Worm (Caenorhabditis elegans) whole organism, L2 larva: Measurements from ENCODE around the gene F37A4.4.

Experiments used
- F13H6.1 ChIP-seq: sonication (generic microtip); optimal IDR thresholded peaks from 2 replicates; lab custom pipeline; 2016; ENCODE audit warnings: missing genetic modification characterization, missing compliant biosample characterization
- R02D3.7 ChIP-seq: fragments of 150-350 bp; optimal IDR thresholded peaks from 2 replicates; lab custom pipeline; 2014; ENCODE audit warnings: missing biosample characterization, missing genetic modification characterization
- Y55F3AM.14 ChIP-seq: fragments of 200-800 bp; sonication (Bioruptor generic); optimal IDR thresholded peaks from 2 replicates; lab custom pipeline; 2018; ENCODE audit warnings: mild to moderate bottlenecking, missing genetic modification characterization, missing compliant biosample characterization
- ZK546.5 ChIP-seq: sonication (generic microtip); optimal IDR thresholded peaks from 2 replicates; lab custom pipeline; 2017; ENCODE audit warnings: missing biosample characterization, missing genetic modification characterization
- ama-1 ChIP-seq: fragments of 150-350 bp; optimal IDR thresholded peaks from 2 replicates; lab custom pipeline; 2018; ENCODE audit warnings: inconsistent platforms
- blmp-1 ChIP-seq: sonication (generic microtip); optimal IDR thresholded peaks from 2 replicates; lab custom pipeline; 2017; ENCODE audit warnings: missing genetic modification characterization, mild to moderate bottlenecking, missing compliant biosample characterization, antibody characterized with exemption, moderate library complexity; ENCODE audit not compliant: insufficient read depth
- ceh-16 ChIP-seq: fragments of 150-350 bp; optimal IDR thresholded peaks from 2 replicates; lab custom pipeline; 2014; ENCODE audit warnings: missing biosample characterization, missing genetic modification characterization
- ceh-82 ChIP-seq: fragments of 150-350 bp; optimal IDR thresholded peaks from 2 replicates; lab custom pipeline; 2014; ENCODE audit warnings: missing biosample characterization, missing genetic modification characterization
- crh-2 ChIP-seq: sonication (generic microtip); optimal IDR thresholded peaks from 2 replicates; lab custom pipeline; 2017; ENCODE audit warnings: missing biosample characterization, missing genetic modification characterization
- dmd-4 ChIP-seq: sonication (generic microtip); optimal IDR thresholded peaks from 2 replicates; lab custom pipeline; 2017; ENCODE audit warnings: missing biosample characterization, missing genetic modification characterization
- egl-27 ChIP-seq: sonication (generic microtip); optimal IDR thresholded peaks from 3 replicates; lab custom pipeline; 2017; ENCODE audit warnings: missing biosample characterization, missing genetic modification reagents, missing genetic modification characterization
- elt-3 ChIP-seq: sonication (generic microtip); optimal IDR thresholded peaks from 2 replicates; lab custom pipeline; 2017; ENCODE audit warnings: missing biosample characterization, missing genetic modification characterization
- lin-11 ChIP-seq: fragments of 150-350 bp; sonication (generic microtip); optimal IDR thresholded peaks from 2 replicates; lab custom pipeline; 2014; ENCODE audit warnings: missing biosample characterization, missing genetic modification characterization, inconsistent platforms, mixed read lengths
- lin-39 ChIP-seq: fragments of 150-350 bp; optimal IDR thresholded peaks from 2 replicates; lab custom pipeline; 2014; ENCODE audit warnings: missing biosample characterization, missing genetic modification reagents, missing genetic modification characterization
- mbf-1 ChIP-seq: sonication (generic microtip); optimal IDR thresholded peaks from 2 replicates; lab custom pipeline; 2017; ENCODE audit warnings: missing biosample characterization, missing genetic modification characterization
- mdl-1 ChIP-seq, 2 experiments: fragments of 150-350 bp in 1 of 2; sonication (generic microtip) in 1 of 2; optimal IDR thresholded peaks; 2 replicates each; lab custom pipeline; 2017; ENCODE audit warnings: missing biosample characterization in 2 of 2, missing genetic modification characterization in 2 of 2
- nhr-10 ChIP-seq: sonication (generic microtip); optimal IDR thresholded peaks from 2 replicates; lab custom pipeline; 2017; ENCODE audit warnings: missing biosample characterization, missing genetic modification characterization
- nhr-11 ChIP-seq: fragments of 150-350 bp; optimal IDR thresholded peaks from 2 replicates; lab custom pipeline; 2014; ENCODE audit warnings: missing biosample characterization, missing genetic modification characterization
- nhr-12 ChIP-seq: fragments of 150-350 bp; optimal IDR thresholded peaks from 2 replicates; lab custom pipeline; 2014; ENCODE audit warnings: missing biosample characterization, missing genetic modification characterization
- nhr-129 ChIP-seq: fragments of 150-350 bp; optimal IDR thresholded peaks from 2 replicates; lab custom pipeline; 2014; ENCODE audit warnings: missing biosample characterization, missing genetic modification characterization
- nhr-21 ChIP-seq: fragments of 150-350 bp; optimal IDR thresholded peaks from 2 replicates; lab custom pipeline; 2014; ENCODE audit warnings: missing biosample characterization, missing genetic modification characterization
- nhr-23 ChIP-seq: fragments of 150-350 bp; optimal IDR thresholded peaks from 2 replicates; lab custom pipeline; 2014; ENCODE audit warnings: missing biosample characterization, missing genetic modification reagents, missing genetic modification characterization
- nhr-237 ChIP-seq: fragments of 150-350 bp; optimal IDR thresholded peaks from 2 replicates; lab custom pipeline; 2014; ENCODE audit warnings: missing biosample characterization, missing genetic modification characterization
- nhr-6 ChIP-seq: fragments of 150-350 bp; optimal IDR thresholded peaks from 2 replicates; lab custom pipeline; 2014; ENCODE audit warnings: missing biosample characterization, missing genetic modification characterization
- nhr-77 ChIP-seq: fragments of 150-350 bp; optimal IDR thresholded peaks from 2 replicates; lab custom pipeline; 2014; ENCODE audit warnings: missing biosample characterization, missing genetic modification characterization
- sma-9 ChIP-seq, 2 experiments: fragments of 150-350 bp in 1 of 2; sonication (generic microtip) in 1 of 2; optimal IDR thresholded peaks; 2 replicates each; lab custom pipeline; 2014 to 2016; ENCODE audit warnings: missing genetic modification characterization in 2 of 2, mild to moderate bottlenecking in 1 of 2, missing biosample characterization in 1 of 2, missing compliant biosample characterization in 1 of 2, missing genetic modification reagents in 1 of 2, moderate library complexity in 1 of 2
- snpc-4 ChIP-seq: fragments of 150-350 bp; optimal IDR thresholded peaks from 2 replicates; lab custom pipeline; 2014; ENCODE audit warnings: missing biosample characterization, missing genetic modification characterization
- unc-39 ChIP-seq: fragments of 150-350 bp; optimal IDR thresholded peaks from 2 replicates; lab custom pipeline; 2014; ENCODE audit warnings: missing biosample characterization, missing genetic modification characterization
- unc-55 ChIP-seq: fragments of 150-350 bp; sonication (generic microtip); optimal IDR thresholded peaks from 3 replicates; lab custom pipeline; 2014; ENCODE audit warnings: missing biosample characterization, missing genetic modification reagents, missing genetic modification characterization
- unc-62 ChIP-seq: fragments of 150-350 bp; optimal IDR thresholded peaks from 2 replicates; lab custom pipeline; 2014; ENCODE audit warnings: missing biosample characterization, missing genetic modification reagents, missing genetic modification characterization
- zag-1 ChIP-seq: fragments of 150-350 bp; optimal IDR thresholded peaks from 2 replicates; lab custom pipeline; 2014; ENCODE audit warnings: missing biosample characterization, missing genetic modification characterization
- ztf-1 ChIP-seq: fragments of 200-800 bp; sonication (Bioruptor generic); conservative IDR thresholded peaks from 2 replicates; pipeline ENCODE4 v1.3.6; 2022; ENCODE audit warnings: missing genetic modification characterization, missing compliant biosample characterization
- ztf-11 ChIP-seq: sonication (generic microtip); optimal IDR thresholded peaks from 2 replicates; lab custom pipeline; 2017; ENCODE audit warnings: missing biosample characterization, missing genetic modification characterization

Gene F37A4.4

ce11 chrIII:6713266-6713665, at the start of gene F37A4.4:
Gene F37A4.4 (plus strand): TSS chrIII:6713566.
- TF ChIP-seq mdl-1 (tag; optimal IDR thresholded peaks at IDR 0.05; lab: Kevin White, UChicago) (no peak), zag-1 (tag; lab: Kevin White, UChicago) (no peak), nhr-12 (no peak), mbf-1 (tag; lab: Kevin White, UChicago) (no peak), nhr-10 (tag; lab: Kevin White, UChicago) (no peak), F13H6.1 (tag; lab: Kevin White, UChicago) (no peak), R02D3.7 (tag; lab: Kevin White, UChicago) (no peak), sma-9 (GFP tag; optimal IDR thresholded peaks at IDR 0.05; lab: Kevin White, UChicago) (no peak), sma-9 (tag; optimal IDR thresholded peaks at IDR 0.05; lab: Kevin White, UChicago) (no peak), crh-2 (tag; lab: Kevin White, UChicago) (no peak), elt-3 (tag; lab: Kevin White, UChicago) (no peak), nhr-21 (tag; lab: Kevin White, UChicago) (no peak), egl-27 (tag; lab: Kevin White, UChicago) (no peak), unc-62 (GFP tag; lab: Kevin White, UChicago) (no peak), snpc-4 (tag; lab: Kevin White, UChicago) (no peak), unc-55 (GFP tag; lab: Kevin White, UChicago) (no peak), dmd-4 (tag; lab: Kevin White, UChicago) (no peak), nhr-23 (tag; lab: Kevin White, UChicago) (no peak), unc-39 (tag; lab: Kevin White, UChicago) (no peak)
- TF ChIP-seq, all 48 proteins: peak for 0

- TF ChIP-seq unc-55 (GFP tag; lab: Kevin White, UChicago) = peak; percentile 5
- TF ChIP-seq R02D3.7 (tag; lab: Kevin White, UChicago) = no peak
Observed at ce11 chrIII:6670737-6671242, 42.6 kb upstream of the F37A4.4 start.

ce11 chrIII:6675460-6675859, 37.9 kb upstream of the F37A4.4 start, which contains the start of gene rbf-1:
Gene rbf-1 (plus strand): TSS chrIII:6675760.
- peak; percentile 8 for TF ChIP-seq unc-55 (GFP tag; lab: Kevin White, UChicago)
- no peak for TF ChIP-seq nhr-237

- TF ChIP-seq nhr-11 (tag; lab: Kevin White, UChicago) (no peak), nhr-12 (no peak), lin-11 (tag; lab: Kevin White, UChicago) (no peak), ZK546.5 (tag; lab: Kevin White, UChicago) (no peak), ceh-16 (tag; lab: Kevin White, UChicago) (no peak), ceh-82 (tag; lab: Kevin White, UChicago) (no peak)
- TF ChIP-seq, all 48 proteins: peak for 0
Observed at ce11 chrIII:6677304-6677703, 36.1 kb upstream of the F37A4.4 start.

- TF ChIP-seq ceh-82 (tag; lab: Kevin White, UChicago) (no peak), ZK546.5 (tag; lab: Kevin White, UChicago) (no peak), ztf-1 (no peak), blmp-1 (tag; lab: Kevin White, UChicago) (no peak)
Observed at ce11 chrIII:6679323-6679722, 34.0 kb upstream of the F37A4.4 start.

- TF ChIP-seq unc-39 (tag; lab: Kevin White, UChicago) = no peak
- no peak for TF ChIP-seq lin-11 (tag; lab: Kevin White, UChicago)
- no peak for TF ChIP-seq Y55F3AM.14 (GFP tag; lab: Kevin White, UChicago)
- TF ChIP-seq ztf-11 (tag; lab: Kevin White, UChicago) = no peak
- no peak for TF ChIP-seq nhr-77 (tag; lab: Kevin White, UChicago)
- TF ChIP-seq nhr-21 (tag; lab: Kevin White, UChicago) = no peak
- TF ChIP-seq ama-1 (lab: Kevin White, UChicago) = no peak
- no peak for TF ChIP-seq nhr-129 (tag; lab: Kevin White, UChicago)
- no peak for TF ChIP-seq nhr-6 (tag; lab: Kevin White, UChicago)
- TF ChIP-seq lin-39 (tag; lab: Kevin White, UChicago) = no peak
- TF ChIP-seq ceh-16 (tag; lab: Kevin White, UChicago) = no peak
Observed at ce11 chrIII:6680963-6681362, 32.4 kb upstream of the F37A4.4 start.
